Worm (Caenorhabditis elegans): ENCODE measurements around the gene C25H3.10.

DNA sequence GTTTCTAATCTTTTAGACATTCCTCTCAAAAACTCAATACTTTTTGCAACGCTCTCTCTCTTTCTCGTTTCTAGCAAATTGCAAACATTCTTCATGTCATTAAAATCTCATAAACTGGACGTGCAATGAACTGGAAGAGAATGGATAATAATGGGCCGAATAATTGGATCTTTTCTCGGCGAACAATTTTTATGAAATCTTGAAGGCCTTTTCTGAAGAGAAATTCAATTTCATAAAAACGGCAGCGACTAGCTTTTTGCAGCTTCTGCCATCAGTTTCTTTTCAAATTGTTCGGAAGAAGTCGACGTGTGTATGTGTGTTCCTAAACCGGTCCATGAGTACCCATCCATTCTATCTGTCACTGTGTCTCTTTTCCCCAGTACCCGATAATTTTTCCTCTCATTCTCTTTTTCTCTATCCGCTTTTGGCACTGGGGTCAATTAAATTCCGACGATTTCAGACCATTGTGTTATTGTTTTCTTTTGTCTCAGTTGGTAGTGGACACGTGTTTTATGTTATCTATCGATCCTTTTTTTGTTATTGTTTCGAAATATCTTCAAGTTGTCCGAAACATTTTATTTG, 3.9 kb upstream of the C25H3.10 start:
- TF ChIP-seq ztf-11 (tag; optimal IDR thresholded peaks at IDR 0.05) (no peak), mep-1 (tag; optimal IDR thresholded peaks at IDR 0.05) (no peak), mab-5 (tag; optimal IDR thresholded peaks at IDR 0.05) (no peak), drap-1 (GFP tag; optimal IDR thresholded peaks at IDR 0.05) (no peak), nhr-237 (tag; optimal IDR thresholded peaks at IDR 0.05) (no peak), lin-13 (tag; optimal IDR thresholded peaks at IDR 0.05) (no peak)

All from whole organism, mixed stage, embryonic.